Worm (Caenorhabditis elegans): ENCODE results near the gene ubc-23.

The ubc-23 gene

DNA sequence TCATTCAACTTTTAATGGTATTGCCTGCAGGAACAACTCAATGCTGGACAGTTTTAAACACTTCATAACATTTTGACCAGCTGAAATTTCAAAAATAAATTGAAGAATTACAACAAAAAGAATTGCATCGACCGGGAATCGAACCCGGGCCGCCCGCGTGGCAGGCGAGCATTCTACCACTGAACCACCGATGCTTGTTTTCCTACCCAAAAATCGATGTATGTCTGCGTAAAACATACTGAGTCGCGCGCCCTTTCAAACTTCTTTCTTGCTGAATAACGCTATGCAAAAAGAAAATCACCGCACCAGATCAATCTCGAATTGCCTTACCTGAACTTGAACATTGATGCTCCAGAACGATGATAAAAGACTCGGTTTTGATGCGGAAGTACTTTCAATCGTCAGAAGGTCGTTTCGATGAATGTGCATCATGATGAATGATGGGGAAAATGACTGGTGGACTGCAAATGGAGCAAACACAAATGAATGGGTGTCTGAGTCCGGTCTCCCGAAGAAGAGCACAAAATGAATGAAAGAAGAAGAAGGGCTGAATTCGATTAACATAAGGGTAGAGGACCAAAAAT is 47.3 kb upstream of the ubc-23 start, which contains the start of gene R04E5.7 (continued):
- TF ChIP-seq F52B5.7 (tag; optimal IDR thresholded peaks at IDR 0.05) (no peak), ztf-18 (tag; optimal IDR thresholded peaks at IDR 0.05) (peak; percentile 26), B0261.1 (tag; optimal IDR thresholded peaks at IDR 0.05) (peak; percentile 74), attf-5 (GFP tag; optimal IDR thresholded peaks at IDR 0.05) (no peak), ZK185.1 (tag; optimal IDR thresholded peaks at IDR 0.05; ENCODE audit: poor library complexity, severe bottlenecking) (no peak), pbrm-1 (GFP tag; IDR thresholded peaks at IDR 0.05) (peak; percentile 89), ccch-3 (GFP tag; optimal IDR thresholded peaks at IDR 0.05) (no peak), efl-1 (GFP tag; optimal IDR thresholded peaks at IDR 0.05) (no peak), dpff-1 (tag; optimal IDR thresholded peaks at IDR 0.05) (no peak), K12H6.12 (tag; optimal IDR thresholded peaks at IDR 0.05) (no peak), athp-1 (tag; optimal IDR thresholded peaks at IDR 0.05) (no peak), ztf-26 (tag; optimal IDR thresholded peaks at IDR 0.05) (no peak), nhr-179 (tag; optimal IDR thresholded peaks at IDR 0.05) (no peak), F39B2.1 (GFP tag; IDR thresholded peaks at IDR 0.05) (no peak), akir-1 (GFP tag; optimal IDR thresholded peaks at IDR 0.05) (no peak), F57C9.4 (tag; optimal IDR thresholded peaks at IDR 0.05) (no peak), attf-6 (GFP tag; IDR thresholded peaks at IDR 0.05) (no peak), F33H1.4 (GFP tag; IDR thresholded peaks at IDR 0.05) (no peak), lir-1 (GFP tag; conservative IDR thresholded peaks at IDR 0.05) (no peak), unc-130 (GFP tag; optimal IDR thresholded peaks at IDR 0.05) (no peak), ztf-28 (GFP tag; IDR thresholded peaks at IDR 0.05) (no peak), aptf-2 (GFP tag; conservative IDR thresholded peaks at IDR 0.05) (no peak), ztf-3 (GFP tag; optimal IDR thresholded peaks at IDR 0.05) (no peak), bed-1 (GFP tag; IDR thresholded peaks at IDR 0.05) (no peak), sdz-38 (tag; optimal IDR thresholded peaks at IDR 0.05) (no peak), C06A6.2 (GFP tag; conservative IDR thresholded peaks at IDR 0.05) (no peak), F55B11.4 (tag; optimal IDR thresholded peaks at IDR 0.05; ENCODE audit: borderline replicate concordance, insufficient read depth) (no peak), ceh-40 (GFP tag; IDR thresholded peaks at IDR 0.05) (no peak), bed-2 (GFP tag; IDR thresholded peaks at IDR 0.05) (no peak), egl-18 (GFP tag; IDR thresholded peaks at IDR 0.05) (no peak), madf-10 (tag; optimal IDR thresholded peaks at IDR 0.05) (no peak), ceh-100 (GFP tag; IDR thresholded peaks at IDR 0.05) (no peak), fkh-3 (tag; optimal IDR thresholded peaks at IDR 0.05) (no peak), ztf-22 (GFP tag; optimal IDR thresholded peaks at IDR 0.05) (no peak), lin-40 (tag; optimal IDR thresholded peaks at IDR 0.05) (peak; percentile 19), dpl-1 (GFP tag; optimal IDR thresholded peaks at IDR 0.05) (no peak), hlh-12 (tag; optimal IDR thresholded peaks at IDR 0.05) (no peak), B0019.2 (GFP tag; conservative IDR thresholded peaks at IDR 0.05) (no peak), lin-35 (GFP tag; optimal IDR thresholded peaks at IDR 0.05) (no peak), ekl-4 (GFP tag; IDR thresholded peaks at IDR 0.05) (peak; percentile 58), lin-54 (GFP tag; optimal IDR thresholded peaks at IDR 0.05) (peak; percentile 7), gei-17 (GFP tag; optimal IDR thresholded peaks at IDR 0.05) (no peak), sea-2 (GFP tag; IDR thresholded peaks at IDR 0.05) (no peak), tbx-9 (tag; optimal IDR thresholded peaks at IDR 0.05; ENCODE audit: borderline replicate concordance) (no peak), die-1 (tag; optimal IDR thresholded peaks at IDR 0.05) (peak; percentile 4), ceh-58 (GFP tag; IDR thresholded peaks at IDR 0.05) (no peak), madf-8 (GFP tag; conservative IDR thresholded peaks at IDR 0.05) (no peak), F57A8.1 (GFP tag; optimal IDR thresholded peaks at IDR 0.05) (no peak), pha-4 (tag; optimal IDR thresholded peaks at IDR 0.05) (no peak), B0035.1 (tag; optimal IDR thresholded peaks at IDR 0.05) (no peak)

Data from whole organism, young adult.